Worm (Caenorhabditis elegans) whole organism, late embryonic: ENCODE results near the gene C18F10.7.

Source experiments
- K02D7.2 ChIP-seq: sonication (generic microtip); optimal IDR thresholded peaks from 2 replicates; lab custom pipeline; 2017; ENCODE audit warnings: mild to moderate bottlenecking, missing genetic modification characterization, missing compliant biosample characterization
- K09A11.1 ChIP-seq: sonication (generic microtip); optimal IDR thresholded peaks from 2 replicates; lab custom pipeline; 2017; ENCODE audit warnings: antibody characterized with exemption, mild to moderate bottlenecking, missing genetic modification characterization, missing compliant biosample characterization; ENCODE audit not compliant: insufficient read depth
- T23F11.4 ChIP-seq: fragments of 200-800 bp; sonication (Bioruptor generic); optimal IDR thresholded peaks from 2 replicates; lab custom pipeline; 2018; ENCODE audit warnings: mild to moderate bottlenecking, missing genetic modification characterization, missing compliant biosample characterization
- ahr-1 ChIP-seq: sonication (generic microtip); optimal IDR thresholded peaks from 2 replicates; lab custom pipeline; 2016; ENCODE audit warnings: missing genetic modification characterization, missing compliant biosample characterization
- ama-1 ChIP-seq: fragments of 150-350 bp; optimal IDR thresholded peaks from 2 replicates; lab custom pipeline; 2014
- ceh-18 ChIP-seq: sonication (generic microtip); optimal IDR thresholded peaks from 2 replicates; lab custom pipeline; 2016; ENCODE audit warnings: missing genetic modification characterization, missing compliant biosample characterization
- ceh-2 ChIP-seq: sonication (generic microtip); optimal IDR thresholded peaks from 2 replicates; lab custom pipeline; 2016; ENCODE audit warnings: missing genotype, missing genetic modification characterization, missing compliant biosample characterization
- ceh-31 ChIP-seq: sonication (generic microtip); optimal IDR thresholded peaks from 2 replicates; lab custom pipeline; 2016; ENCODE audit warnings: missing genetic modification characterization, missing compliant biosample characterization
- ceh-34 ChIP-seq: sonication (generic microtip); optimal IDR thresholded peaks from 2 replicates; lab custom pipeline; 2016; ENCODE audit warnings: mild to moderate bottlenecking, missing genetic modification characterization, missing compliant biosample characterization
- ceh-48 ChIP-seq: sonication (generic microtip); optimal IDR thresholded peaks from 2 replicates; lab custom pipeline; 2016; ENCODE audit warnings: missing genetic modification characterization, inconsistent platforms, missing compliant biosample characterization
- ceh-6 ChIP-seq: fragments of 200-800 bp; sonication (Bioruptor generic); optimal IDR thresholded peaks from 2 replicates; lab custom pipeline; 2018; ENCODE audit warnings: mild to moderate bottlenecking, missing genetic modification characterization, missing compliant biosample characterization
- ceh-9 ChIP-seq: sonication (generic microtip); optimal IDR thresholded peaks from 2 replicates; lab custom pipeline; 2016; ENCODE audit warnings: mild to moderate bottlenecking, missing genetic modification characterization, inconsistent platforms, missing compliant biosample characterization
- che-1 ChIP-seq: sonication (generic microtip); optimal IDR thresholded peaks from 2 replicates; lab custom pipeline; 2016; ENCODE audit warnings: mild to moderate bottlenecking, missing genetic modification characterization, missing compliant biosample characterization
- dve-1 ChIP-seq: sonication (generic microtip); optimal IDR thresholded peaks from 2 replicates; lab custom pipeline; 2017; ENCODE audit warnings: antibody characterized with exemption, mild to moderate bottlenecking, missing genetic modification characterization, missing compliant biosample characterization
- elt-2 ChIP-seq: sonication (generic microtip); optimal IDR thresholded peaks from 2 replicates; lab custom pipeline; 2016; ENCODE audit warnings: missing genetic modification reagents, missing genetic modification characterization, missing compliant biosample characterization
- elt-4 ChIP-seq: sonication (generic microtip); optimal IDR thresholded peaks from 2 replicates; lab custom pipeline; 2016; ENCODE audit warnings: missing genetic modification characterization, missing compliant biosample characterization
- fkh-10 ChIP-seq: fragments of 150-350 bp; optimal IDR thresholded peaks from 2 replicates; lab custom pipeline; 2014; ENCODE audit warnings: missing biosample characterization, missing genetic modification reagents, missing genetic modification characterization
- gmeb-2 ChIP-seq: sonication (generic microtip); optimal IDR thresholded peaks from 2 replicates; lab custom pipeline; 2016; ENCODE audit warnings: missing genetic modification characterization, inconsistent platforms, missing compliant biosample characterization
- hlh-6 ChIP-seq: sonication (generic microtip); optimal IDR thresholded peaks from 2 replicates; lab custom pipeline; 2016; ENCODE audit warnings: missing genotype, missing genetic modification characterization, missing compliant biosample characterization
- hlh-8 ChIP-seq: sonication (generic microtip); optimal IDR thresholded peaks from 2 replicates; lab custom pipeline; 2016; ENCODE audit warnings: missing genotype, missing genetic modification characterization, missing compliant biosample characterization
- lim-6 ChIP-seq: sonication (generic microtip); optimal IDR thresholded peaks from 2 replicates; lab custom pipeline; 2016; ENCODE audit warnings: missing genetic modification characterization, missing compliant biosample characterization
- madf-2 ChIP-seq: sonication (generic microtip); optimal IDR thresholded peaks from 2 replicates; lab custom pipeline; 2017; ENCODE audit warnings: missing genetic modification characterization, missing compliant biosample characterization
- nfya-1 ChIP-seq: sonication (generic microtip); optimal IDR thresholded peaks from 2 replicates; lab custom pipeline; 2017; ENCODE audit warnings: missing genetic modification characterization, mild to moderate bottlenecking, missing compliant biosample characterization, antibody characterized with exemption, moderate library complexity
- nhr-11 ChIP-seq: fragments of 150-350 bp; optimal IDR thresholded peaks from 2 replicates; lab custom pipeline; 2014; ENCODE audit warnings: missing biosample characterization, missing genetic modification characterization
- npax-4 ChIP-seq: sonication (generic microtip); optimal IDR thresholded peaks from 2 replicates; lab custom pipeline; 2016; ENCODE audit warnings: missing genetic modification characterization, missing compliant biosample characterization
- pha-2 ChIP-seq: sonication (generic microtip); optimal IDR thresholded peaks from 2 replicates; lab custom pipeline; 2017; ENCODE audit warnings: mild to moderate bottlenecking, missing genetic modification characterization, missing compliant biosample characterization
- pha-4 ChIP-seq: fragments of 150-350 bp; optimal IDR thresholded peaks from 2 replicates; lab custom pipeline; 2018; ENCODE audit warnings: missing biosample characterization, missing genetic modification reagents, missing genetic modification characterization
- ref-2 ChIP-seq: sonication (generic microtip); optimal IDR thresholded peaks from 2 replicates; lab custom pipeline; 2016; ENCODE audit warnings: missing genetic modification characterization, missing compliant biosample characterization
- rnt-1 ChIP-seq: sonication (generic microtip); optimal IDR thresholded peaks from 2 replicates; lab custom pipeline; 2016; ENCODE audit warnings: missing genetic modification characterization, missing compliant biosample characterization
- sox-2 ChIP-seq: fragments of 200-800 bp; sonication (Bioruptor generic); IDR thresholded peaks from 2 replicates; pipeline ENCODE4 v1.3.6; 2022; ENCODE audit warnings: missing genetic modification reagents, missing genetic modification characterization, missing compliant biosample characterization
- tbx-2 ChIP-seq: sonication (generic microtip); optimal IDR thresholded peaks from 2 replicates; lab custom pipeline; 2016; ENCODE audit warnings: missing genetic modification characterization, missing compliant biosample characterization
- unc-3 ChIP-seq, 2 experiments: fragments of 200-800 bp in 1 of 2; sonication (Bioruptor generic) in 1 of 2; sonication (generic microtip) in 1 of 2; conservative IDR thresholded peaks in 1 of 2; optimal IDR thresholded peaks in 1 of 2; 2 replicates each; pipeline versions ENCODE4 v1.3.6 to Lab custom; 2016 to 2022; ENCODE audit warnings: missing compliant biosample characterization in 2 of 2, missing genetic modification characterization in 2 of 2, missing genetic modification reagents in 1 of 2
- unc-55 ChIP-seq: sonication (generic microtip); optimal IDR thresholded peaks from 2 replicates; lab custom pipeline; 2017; ENCODE audit warnings: missing biosample characterization, missing genetic modification reagents, missing genetic modification characterization
- zip-5 ChIP-seq: sonication (generic microtip); optimal IDR thresholded peaks from 2 replicates; lab custom pipeline; 2016; ENCODE audit warnings: missing genetic modification characterization, missing compliant biosample characterization
- ztf-16 ChIP-seq: sonication (generic microtip); optimal IDR thresholded peaks from 2 replicates; lab custom pipeline; 2017; ENCODE audit warnings: missing genetic modification characterization, missing compliant biosample characterization

The C18F10.7 gene

ce11 chrIII:6261985-6262384 lies 16.2 kb downstream of the C18F10.7 start, which contains the start of gene srg-4:
Gene srg-4 (minus strand): TSS chrIII:6262085.
- no peak for TF ChIP-seq K02D7.2 (tag; lab: Kevin White, UChicago)
- TF ChIP-seq hlh-6 (tag; lab: Kevin White, UChicago): no peak
- TF ChIP-seq nfya-1 (tag; lab: Kevin White, UChicago): no peak
- no peak for TF ChIP-seq pha-2 (tag; lab: Kevin White, UChicago)
- no peak for TF ChIP-seq ceh-31
- no peak for TF ChIP-seq sox-2 (GFP tag; lab: Robert Waterston, UW)
- no peak for TF ChIP-seq fkh-10 (GFP tag; lab: Kevin White, UChicago)
- TF ChIP-seq ceh-34 (tag; lab: Kevin White, UChicago): no peak
- TF ChIP-seq nhr-11 (tag; lab: Kevin White, UChicago): no peak
- no peak for TF ChIP-seq che-1
- no peak for TF ChIP-seq T23F11.4 (GFP tag; lab: Kevin White, UChicago)
- TF ChIP-seq tbx-2 (tag; lab: Kevin White, UChicago): no peak
- no peak for TF ChIP-seq dve-1
- no peak for TF ChIP-seq ahr-1
- TF ChIP-seq, all 69 proteins: peak for 0

- TF ChIP-seq dve-1 (no peak), madf-2 (no peak), rnt-1 (tag; lab: Kevin White, UChicago) (no peak), che-1 (no peak), zip-5 (tag; lab: Kevin White, UChicago) (no peak), unc-55 (no peak), ama-1 (lab: Kevin White, UChicago) (no peak), hlh-6 (tag; lab: Kevin White, UChicago) (no peak), ahr-1 (no peak), lim-6 (tag; lab: Kevin White, UChicago) (no peak)
Measured at ce11 chrIII:6260115-6260514, 18.0 kb downstream of the C18F10.7 start, which contains the start of gene srg-2. Gene srg-2 (minus strand): TSS chrIII:6260215.

- TF ChIP-seq ceh-6 (no peak), elt-4 (no peak), ceh-2 (tag; lab: Kevin White, UChicago) (no peak), gmeb-2 (tag; lab: Kevin White, UChicago) (no peak), K09A11.1 (tag; lab: Kevin White, UChicago) (no peak), ceh-9 (no peak), ceh-48 (tag; lab: Kevin White, UChicago) (no peak), rnt-1 (tag; lab: Kevin White, UChicago) (no peak), hlh-6 (tag; lab: Kevin White, UChicago) (no peak), zip-5 (tag; lab: Kevin White, UChicago) (no peak), dve-1 (no peak), pha-4 (tag; lab: Kevin White, UChicago) (no peak), ama-1 (lab: Kevin White, UChicago) (no peak), unc-3 (GFP tag; conservative IDR thresholded peaks at IDR 0.05; lab: Robert Waterston, UW) (no peak), unc-3 (tag; optimal IDR thresholded peaks at IDR 0.05; lab: Kevin White, UChicago) (no peak), tbx-2 (tag; lab: Kevin White, UChicago) (no peak), elt-2 (tag; lab: Kevin White, UChicago) (no peak), ahr-1 (no peak)
Measured at ce11 chrIII:6258262-6258661, 19.9 kb downstream of the C18F10.7 start, which contains the start of gene srg-1. Gene srg-1 (minus strand): TSS chrIII:6258362.

ce11 chrIII:6256675-6257074 lies 21.5 kb downstream of the C18F10.7 start, which contains the start of gene srg-9:
Gene srg-9 (minus strand): TSS chrIII:6256775.
- TF ChIP-seq sox-2 (GFP tag; lab: Robert Waterston, UW) (no peak), ceh-18 (tag; lab: Kevin White, UChicago) (no peak), unc-3 (GFP tag; conservative IDR thresholded peaks at IDR 0.05; lab: Robert Waterston, UW) (no peak), unc-3 (tag; optimal IDR thresholded peaks at IDR 0.05; lab: Kevin White, UChicago) (no peak), fkh-10 (GFP tag; lab: Kevin White, UChicago) (no peak), hlh-8 (tag; lab: Kevin White, UChicago) (no peak), rnt-1 (tag; lab: Kevin White, UChicago) (no peak), unc-55 (no peak), ceh-6 (no peak), npax-4 (no peak), ref-2 (no peak), ztf-16 (no peak)
